Worm (Caenorhabditis elegans) whole organism, L2 larva: ENCODE measurements around the gene unc-27.

Source experiments
- F13H6.1 ChIP-seq: sonication (generic microtip); optimal IDR thresholded peaks from 2 replicates; lab custom pipeline; 2016; ENCODE audit warnings: missing genetic modification characterization, missing compliant biosample characterization
- R02D3.7 ChIP-seq: fragments of 150-350 bp; optimal IDR thresholded peaks from 2 replicates; lab custom pipeline; 2014; ENCODE audit warnings: missing biosample characterization, missing genetic modification characterization
- Y55F3AM.14 ChIP-seq: fragments of 200-800 bp; sonication (Bioruptor generic); optimal IDR thresholded peaks from 2 replicates; lab custom pipeline; 2018; ENCODE audit warnings: mild to moderate bottlenecking, missing genetic modification characterization, missing compliant biosample characterization
- ZK546.5 ChIP-seq: sonication (generic microtip); optimal IDR thresholded peaks from 2 replicates; lab custom pipeline; 2017; ENCODE audit warnings: missing biosample characterization, missing genetic modification characterization
- alr-1 ChIP-seq: fragments of 150-350 bp; optimal IDR thresholded peaks from 2 replicates; lab custom pipeline; 2014; ENCODE audit warnings: missing biosample characterization, missing genetic modification characterization
- ama-1 ChIP-seq: fragments of 150-350 bp; optimal IDR thresholded peaks from 2 replicates; lab custom pipeline; 2018; ENCODE audit warnings: inconsistent platforms
- ceh-16 ChIP-seq: fragments of 150-350 bp; optimal IDR thresholded peaks from 2 replicates; lab custom pipeline; 2014; ENCODE audit warnings: missing biosample characterization, missing genetic modification characterization
- ceh-82 ChIP-seq: fragments of 150-350 bp; optimal IDR thresholded peaks from 2 replicates; lab custom pipeline; 2014; ENCODE audit warnings: missing biosample characterization, missing genetic modification characterization
- crh-2 ChIP-seq: sonication (generic microtip); optimal IDR thresholded peaks from 2 replicates; lab custom pipeline; 2017; ENCODE audit warnings: missing biosample characterization, missing genetic modification characterization
- dmd-4 ChIP-seq: sonication (generic microtip); optimal IDR thresholded peaks from 2 replicates; lab custom pipeline; 2017; ENCODE audit warnings: missing biosample characterization, missing genetic modification characterization
- egl-27 ChIP-seq: sonication (generic microtip); optimal IDR thresholded peaks from 3 replicates; lab custom pipeline; 2017; ENCODE audit warnings: missing biosample characterization, missing genetic modification reagents, missing genetic modification characterization
- elt-1 ChIP-seq: fragments of 150-350 bp; optimal IDR thresholded peaks from 2 replicates; lab custom pipeline; 2014; ENCODE audit warnings: missing biosample characterization, missing genetic modification characterization
- lin-13 ChIP-seq: fragments of 150-350 bp; optimal IDR thresholded peaks from 2 replicates; lab custom pipeline; 2014; ENCODE audit warnings: missing biosample characterization, missing genetic modification reagents, missing genetic modification characterization
- lin-39 ChIP-seq: fragments of 150-350 bp; optimal IDR thresholded peaks from 2 replicates; lab custom pipeline; 2014; ENCODE audit warnings: missing biosample characterization, missing genetic modification reagents, missing genetic modification characterization
- lsy-2 ChIP-seq, 2 experiments: fragments of 150-350 bp in 1 of 2; sonication (generic microtip) in 1 of 2; optimal IDR thresholded peaks; 2 replicates each; lab custom pipeline; 2014 to 2017; ENCODE audit warnings: missing biosample characterization in 2 of 2, missing genetic modification characterization in 2 of 2
- mab-5 ChIP-seq: fragments of 150-350 bp; optimal IDR thresholded peaks from 2 replicates; lab custom pipeline; 2014; ENCODE audit warnings: missing biosample characterization, missing genetic modification characterization
- mbf-1 ChIP-seq: sonication (generic microtip); optimal IDR thresholded peaks from 2 replicates; lab custom pipeline; 2017; ENCODE audit warnings: missing biosample characterization, missing genetic modification characterization
- mdl-1 ChIP-seq, 2 experiments: fragments of 150-350 bp in 1 of 2; sonication (generic microtip) in 1 of 2; optimal IDR thresholded peaks; 2 replicates each; lab custom pipeline; 2017; ENCODE audit warnings: missing biosample characterization in 2 of 2, missing genetic modification characterization in 2 of 2
- nhr-10 ChIP-seq: sonication (generic microtip); optimal IDR thresholded peaks from 2 replicates; lab custom pipeline; 2017; ENCODE audit warnings: missing biosample characterization, missing genetic modification characterization
- nhr-12 ChIP-seq: fragments of 150-350 bp; optimal IDR thresholded peaks from 2 replicates; lab custom pipeline; 2014; ENCODE audit warnings: missing biosample characterization, missing genetic modification characterization
- nhr-129 ChIP-seq: fragments of 150-350 bp; optimal IDR thresholded peaks from 2 replicates; lab custom pipeline; 2014; ENCODE audit warnings: missing biosample characterization, missing genetic modification characterization
- nhr-21 ChIP-seq: fragments of 150-350 bp; optimal IDR thresholded peaks from 2 replicates; lab custom pipeline; 2014; ENCODE audit warnings: missing biosample characterization, missing genetic modification characterization
- nhr-23 ChIP-seq: fragments of 150-350 bp; optimal IDR thresholded peaks from 2 replicates; lab custom pipeline; 2014; ENCODE audit warnings: missing biosample characterization, missing genetic modification reagents, missing genetic modification characterization
- nhr-25 ChIP-seq: fragments of 150-350 bp; sonication (generic microtip); optimal IDR thresholded peaks from 3 replicates; lab custom pipeline; 2014; ENCODE audit warnings: missing biosample characterization, missing genetic modification characterization
- nhr-77 ChIP-seq: fragments of 150-350 bp; optimal IDR thresholded peaks from 2 replicates; lab custom pipeline; 2014; ENCODE audit warnings: missing biosample characterization, missing genetic modification characterization
- peb-1 ChIP-seq: fragments of 150-350 bp; optimal IDR thresholded peaks from 2 replicates; lab custom pipeline; 2014; ENCODE audit warnings: missing biosample characterization, missing genetic modification characterization
- skn-1 ChIP-seq: sonication (generic microtip); optimal IDR thresholded peaks from 2 replicates; lab custom pipeline; 2017; ENCODE audit warnings: missing biosample characterization, missing genetic modification characterization
- sma-3 ChIP-seq: sonication (generic microtip); optimal IDR thresholded peaks from 2 replicates; lab custom pipeline; 2016; ENCODE audit warnings: missing genetic modification reagents, missing genetic modification characterization, missing compliant biosample characterization
- sma-9 ChIP-seq, 2 experiments: fragments of 150-350 bp in 1 of 2; sonication (generic microtip) in 1 of 2; optimal IDR thresholded peaks; 2 replicates each; lab custom pipeline; 2014 to 2016; ENCODE audit warnings: missing genetic modification characterization in 2 of 2, mild to moderate bottlenecking in 1 of 2, missing biosample characterization in 1 of 2, missing compliant biosample characterization in 1 of 2, missing genetic modification reagents in 1 of 2, moderate library complexity in 1 of 2
- unc-55 ChIP-seq: fragments of 150-350 bp; sonication (generic microtip); optimal IDR thresholded peaks from 3 replicates; lab custom pipeline; 2014; ENCODE audit warnings: missing biosample characterization, missing genetic modification reagents, missing genetic modification characterization
- unc-62 ChIP-seq: fragments of 150-350 bp; optimal IDR thresholded peaks from 2 replicates; lab custom pipeline; 2014; ENCODE audit warnings: missing biosample characterization, missing genetic modification reagents, missing genetic modification characterization
- zag-1 ChIP-seq: fragments of 150-350 bp; optimal IDR thresholded peaks from 2 replicates; lab custom pipeline; 2014; ENCODE audit warnings: missing biosample characterization, missing genetic modification characterization
- ztf-1 ChIP-seq: fragments of 200-800 bp; sonication (Bioruptor generic); conservative IDR thresholded peaks from 2 replicates; pipeline ENCODE4 v1.3.6; 2022; ENCODE audit warnings: missing genetic modification characterization, missing compliant biosample characterization
- ztf-11 ChIP-seq: sonication (generic microtip); optimal IDR thresholded peaks from 2 replicates; lab custom pipeline; 2017; ENCODE audit warnings: missing biosample characterization, missing genetic modification characterization
- ztf-4 ChIP-seq: fragments of 150-350 bp; optimal IDR thresholded peaks from 2 replicates; lab custom pipeline; 2014; ENCODE audit warnings: missing biosample characterization, missing genetic modification characterization

The unc-27 gene

DNA sequence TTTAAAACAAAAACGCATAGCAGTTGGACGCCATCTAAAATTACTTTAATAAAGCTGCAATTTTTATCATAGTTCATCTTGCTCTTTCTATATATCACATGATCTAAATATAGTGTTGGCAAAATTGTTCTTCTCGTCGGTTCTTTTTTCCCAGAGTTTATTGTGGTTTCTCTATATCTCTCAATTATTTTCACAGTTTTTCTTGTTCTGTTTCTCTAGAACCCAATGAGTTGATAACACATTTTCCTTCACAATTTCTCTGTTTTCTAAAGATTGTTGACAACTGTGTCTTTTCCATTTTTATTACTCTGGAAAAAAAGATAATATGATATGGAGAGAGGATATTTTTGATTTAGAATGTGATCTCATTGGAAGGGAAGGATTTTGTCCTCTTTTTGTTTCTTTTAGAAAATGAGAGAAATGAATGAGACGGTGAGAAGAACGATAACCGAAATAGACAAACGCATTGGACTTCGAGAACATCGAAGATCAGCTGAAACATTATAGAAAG lies 34.9 kb upstream of the unc-27 start:
- TF ChIP-seq nhr-21 (peak; percentile 45), ceh-82 (tag; lab: Kevin White, UChicago) (no peak)

ce11 chrX:8755987-8756386 lies 33.3 kb upstream of the unc-27 start:
- TF ChIP-seq ceh-82 (tag; lab: Kevin White, UChicago) (no peak), skn-1 (tag; lab: Kevin White, UChicago) (no peak), sma-9 (GFP tag; optimal IDR thresholded peaks at IDR 0.05; lab: Kevin White, UChicago) (peak; percentile 51), sma-9 (tag; optimal IDR thresholded peaks at IDR 0.05; lab: Kevin White, UChicago) (no peak), crh-2 (peak; percentile 5), ztf-4 (tag; lab: Kevin White, UChicago) (no peak), Y55F3AM.14 (no peak), alr-1 (no peak), mab-5 (tag; lab: Kevin White, UChicago) (no peak), nhr-25 (tag; lab: Kevin White, UChicago) (no peak)

DNA sequence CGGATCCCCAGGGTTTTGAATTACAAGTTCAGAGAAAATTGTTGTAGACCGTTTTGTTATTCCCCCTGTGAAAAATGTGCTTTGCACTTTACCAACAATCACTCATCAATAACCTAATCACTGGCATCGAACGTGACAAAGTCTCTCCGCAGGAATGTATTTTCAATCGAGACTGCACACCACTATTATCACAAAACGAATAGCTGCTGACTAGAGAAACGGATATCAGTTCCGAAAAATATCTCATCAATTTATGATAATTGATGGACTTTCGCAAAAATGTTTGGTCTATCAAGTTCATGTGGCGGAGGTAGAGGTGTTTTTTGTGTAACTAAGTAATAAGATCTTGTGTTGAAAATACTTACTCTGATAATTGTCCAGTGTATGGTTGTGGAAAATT lies 28.2 kb upstream of the unc-27 start:
- no peak for TF ChIP-seq ZK546.5
- TF ChIP-seq nhr-77: no peak
- TF ChIP-seq R02D3.7 (tag; lab: Kevin White, UChicago): no peak
- TF ChIP-seq nhr-23 (tag; lab: Kevin White, UChicago): no peak
- TF ChIP-seq nhr-10: no peak
- TF ChIP-seq zag-1 (tag; lab: Kevin White, UChicago): no peak
- no peak for TF ChIP-seq ceh-82 (tag; lab: Kevin White, UChicago)
- TF ChIP-seq ztf-4 (tag; lab: Kevin White, UChicago): no peak
- TF ChIP-seq mdl-1 (tag; optimal IDR thresholded peaks at IDR 0.05; lab: Kevin White, UChicago): no peak
- TF ChIP-seq ztf-11 (tag; lab: Kevin White, UChicago): no peak
- peak; percentile 20 for TF ChIP-seq F13H6.1 (tag; lab: Kevin White, UChicago)
- TF ChIP-seq lsy-2 (tag; optimal IDR thresholded peaks at IDR 0.05; lab: Kevin White, UChicago): peak in 1 of 2 experiments; percentile 6
- TF ChIP-seq ceh-16 (tag; lab: Kevin White, UChicago): no peak
- no peak for TF ChIP-seq nhr-25 (tag; lab: Kevin White, UChicago)
- TF ChIP-seq ztf-1 (GFP tag; lab: Robert Waterston, UW): no peak
- TF ChIP-seq egl-27: no peak
- TF ChIP-seq sma-9 (GFP tag; optimal IDR thresholded peaks at IDR 0.05; lab: Kevin White, UChicago): peak; percentile 63
- TF ChIP-seq sma-9 (tag; optimal IDR thresholded peaks at IDR 0.05; lab: Kevin White, UChicago): no peak
- TF ChIP-seq ama-1: no peak
- TF ChIP-seq alr-1: no peak
- no peak for TF ChIP-seq unc-55
- peak; percentile 11 for TF ChIP-seq crh-2
- TF ChIP-seq peb-1 (tag; lab: Kevin White, UChicago): no peak
- no peak for TF ChIP-seq elt-1 (tag; lab: Kevin White, UChicago)
- no peak for TF ChIP-seq sma-3 (GFP tag; lab: Kevin White, UChicago)
- no peak for TF ChIP-seq Y55F3AM.14
- TF ChIP-seq mab-5 (tag; lab: Kevin White, UChicago): peak; percentile 57
- TF ChIP-seq mbf-1 (tag; lab: Kevin White, UChicago): no peak

- TF ChIP-seq peb-1 (tag; lab: Kevin White, UChicago) (no peak), R02D3.7 (tag; lab: Kevin White, UChicago) (no peak), ama-1 (no peak), dmd-4 (tag; lab: Kevin White, UChicago) (no peak), ceh-82 (tag; lab: Kevin White, UChicago) (no peak), lin-13 (GFP tag; lab: Kevin White, UChicago) (no peak), nhr-77 (no peak), ztf-11 (tag; lab: Kevin White, UChicago) (no peak), ztf-1 (GFP tag; lab: Robert Waterston, UW) (no peak)
Observed at ce11 chrX:8761497-8761896, 27.8 kb upstream of the unc-27 start, which contains the start of gene M02D8.5. Gene M02D8.5 (minus strand): TSS chrX:8761597.

DNA sequence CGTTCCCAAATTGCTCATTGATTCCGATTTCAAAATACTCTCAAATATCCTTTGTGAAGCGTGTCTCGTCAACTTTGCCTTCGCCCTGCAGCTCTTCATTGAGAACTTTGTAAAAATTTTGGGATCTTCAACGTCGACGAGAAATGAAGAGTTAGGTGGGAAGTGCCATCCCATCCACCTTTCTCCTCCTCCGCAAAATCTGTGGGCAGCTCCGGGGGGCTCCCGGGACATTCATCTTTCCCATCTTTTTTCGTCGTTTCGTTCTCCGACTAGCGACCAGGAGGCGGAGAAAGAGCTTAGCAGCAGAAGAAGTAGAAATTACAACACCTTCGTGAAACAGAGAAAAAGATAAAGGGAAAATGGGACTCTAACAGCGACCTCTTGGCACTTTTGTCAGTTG lies 26.3 kb upstream of the unc-27 start:
- TF ChIP-seq unc-62 (GFP tag; lab: Kevin White, UChicago): no peak
- peak; percentile 39 for TF ChIP-seq sma-9 (GFP tag; optimal IDR thresholded peaks at IDR 0.05; lab: Kevin White, UChicago)
- TF ChIP-seq sma-9 (tag; optimal IDR thresholded peaks at IDR 0.05; lab: Kevin White, UChicago): no peak
- peak; percentile 59 for TF ChIP-seq F13H6.1 (tag; lab: Kevin White, UChicago)
- TF ChIP-seq lin-39 (tag; lab: Kevin White, UChicago): no peak
- no peak for TF ChIP-seq nhr-12
- TF ChIP-seq nhr-23 (tag; lab: Kevin White, UChicago): no peak
- TF ChIP-seq nhr-129 (tag; lab: Kevin White, UChicago): peak; percentile 2
